Worm (Caenorhabditis elegans) whole organism, L3 larva: Measurements from ENCODE around the gene scrm-3.

Experiments
- R02D3.7 ChIP-seq: fragments of 150-350 bp; optimal IDR thresholded peaks from 2 replicates; lab custom pipeline; 2014; ENCODE audit warnings: missing biosample characterization, missing genetic modification characterization
- ZK546.5 ChIP-seq: sonication (generic microtip); optimal IDR thresholded peaks from 2 replicates; lab custom pipeline; 2017; ENCODE audit warnings: missing biosample characterization, missing genetic modification characterization
- aly-2 ChIP-seq: fragments of 150-350 bp; optimal IDR thresholded peaks from 2 replicates; lab custom pipeline; 2014; ENCODE audit warnings: missing biosample characterization, missing genetic modification characterization
- ama-1 ChIP-seq: fragments of 150-350 bp; optimal IDR thresholded peaks from 2 replicates; lab custom pipeline; 2018
- ceh-16 ChIP-seq: sonication (generic microtip); optimal IDR thresholded peaks from 2 replicates; lab custom pipeline; 2017; ENCODE audit warnings: missing biosample characterization, missing genetic modification characterization
- ceh-28 ChIP-seq: fragments of 150-350 bp; optimal IDR thresholded peaks from 2 replicates; lab custom pipeline; 2014; ENCODE audit warnings: missing biosample characterization, missing genetic modification reagents, missing genetic modification characterization
- ceh-82 ChIP-seq: fragments of 150-350 bp; optimal IDR thresholded peaks from 2 replicates; lab custom pipeline; 2014; ENCODE audit warnings: missing biosample characterization, missing genetic modification characterization
- ceh-9 ChIP-seq: sonication (generic microtip); optimal IDR thresholded peaks from 2 replicates; lab custom pipeline; 2018; ENCODE audit warnings: missing biosample characterization, missing genetic modification characterization
- daf-12 ChIP-seq: fragments of 150-350 bp; optimal IDR thresholded peaks from 2 replicates; lab custom pipeline; 2014; ENCODE audit warnings: missing biosample characterization, missing genetic modification reagents, missing genetic modification characterization
- egl-5 ChIP-seq: fragments of 150-350 bp; optimal IDR thresholded peaks from 2 replicates; lab custom pipeline; 2017; ENCODE audit warnings: missing biosample characterization, missing genetic modification reagents, missing genetic modification characterization, inconsistent platforms
- elt-1 ChIP-seq: fragments of 150-350 bp; optimal IDR thresholded peaks from 2 replicates; lab custom pipeline; 2014; ENCODE audit warnings: missing biosample characterization, missing genetic modification characterization
- eor-1 ChIP-seq, 2 experiments: fragments of 150-350 bp; optimal IDR thresholded peaks; 2 replicates each; lab custom pipeline; 2014 to 2018; ENCODE audit warnings: missing biosample characterization in 2 of 2, missing genetic modification characterization in 2 of 2
- fkh-10 ChIP-seq: sonication (generic microtip); optimal IDR thresholded peaks from 2 replicates; lab custom pipeline; 2017; ENCODE audit warnings: missing biosample characterization, missing genetic modification reagents, missing genetic modification characterization
- fkh-2 ChIP-seq: fragments of 150-350 bp; optimal IDR thresholded peaks from 2 replicates; lab custom pipeline; 2014; ENCODE audit warnings: missing biosample characterization, missing genetic modification reagents, missing genetic modification characterization
- fos-1 ChIP-seq: fragments of 150-350 bp; optimal IDR thresholded peaks from 2 replicates; lab custom pipeline; 2014; ENCODE audit warnings: missing biosample characterization, missing genetic modification characterization
- jun-1 ChIP-seq: fragments of 150-350 bp; optimal IDR thresholded peaks from 2 replicates; lab custom pipeline; 2014; ENCODE audit warnings: missing biosample characterization, missing genetic modification reagents, missing genetic modification characterization
- lin-15B ChIP-seq: fragments of 150-350 bp; optimal IDR thresholded peaks from 2 replicates; lab custom pipeline; 2014; ENCODE audit warnings: missing biosample characterization, missing genetic modification characterization
- lin-39 ChIP-seq: fragments of 150-350 bp; optimal IDR thresholded peaks from 2 replicates; lab custom pipeline; 2018; ENCODE audit warnings: missing biosample characterization, missing genetic modification reagents, missing genetic modification characterization
- lsy-12 ChIP-seq: sonication (generic microtip); optimal IDR thresholded peaks from 2 replicates; lab custom pipeline; 2016; ENCODE audit warnings: mild to moderate bottlenecking, missing genetic modification characterization, missing compliant biosample characterization
- nhr-11 ChIP-seq: fragments of 150-350 bp; optimal IDR thresholded peaks from 2 replicates; lab custom pipeline; 2014; ENCODE audit warnings: missing biosample characterization, missing genetic modification characterization
- nhr-12 ChIP-seq: fragments of 150-350 bp; optimal IDR thresholded peaks from 2 replicates; lab custom pipeline; 2014; ENCODE audit warnings: missing biosample characterization, missing genetic modification characterization
- nhr-23 ChIP-seq: fragments of 150-350 bp; optimal IDR thresholded peaks from 2 replicates; lab custom pipeline; 2014; ENCODE audit warnings: missing biosample characterization, missing genetic modification reagents, missing genetic modification characterization
- nhr-237 ChIP-seq: fragments of 150-350 bp; optimal IDR thresholded peaks from 2 replicates; lab custom pipeline; 2014; ENCODE audit warnings: missing biosample characterization, missing genetic modification characterization
- nhr-28 ChIP-seq: fragments of 150-350 bp; optimal IDR thresholded peaks from 2 replicates; lab custom pipeline; 2014; ENCODE audit warnings: missing biosample characterization, missing genetic modification characterization
- nhr-43 ChIP-seq: sonication (generic microtip); optimal IDR thresholded peaks from 2 replicates; lab custom pipeline; 2016; ENCODE audit warnings: mild to moderate bottlenecking, missing genetic modification characterization, missing compliant biosample characterization; ENCODE audit not compliant: poor library complexity, severe bottlenecking
- nhr-67 ChIP-seq: fragments of 150-350 bp; optimal IDR thresholded peaks from 2 replicates; lab custom pipeline; 2014; ENCODE audit warnings: missing biosample characterization, missing genetic modification characterization
- nhr-76 ChIP-seq: fragments of 150-350 bp; sonication (generic microtip); optimal IDR thresholded peaks from 5 replicates; lab custom pipeline; 2014; ENCODE audit warnings: missing biosample characterization, missing genetic modification characterization
- nhr-77 ChIP-seq: fragments of 150-350 bp; optimal IDR thresholded peaks from 2 replicates; lab custom pipeline; 2014; ENCODE audit warnings: missing biosample characterization, missing genetic modification characterization
- pha-4 ChIP-seq: fragments of 150-350 bp; optimal IDR thresholded peaks from 2 replicates; lab custom pipeline; 2014; ENCODE audit warnings: missing biosample characterization, missing genetic modification reagents, missing genetic modification characterization
- pqm-1 ChIP-seq: fragments of 150-350 bp; optimal IDR thresholded peaks from 2 replicates; lab custom pipeline; 2017; ENCODE audit warnings: missing biosample characterization, missing genetic modification characterization, inconsistent platforms
- sea-2 ChIP-seq: fragments of 150-350 bp; sonication (generic microtip); optimal IDR thresholded peaks from 4 replicates; lab custom pipeline; 2014; ENCODE audit warnings: missing biosample characterization, missing genetic modification reagents, missing genetic modification characterization
- skn-1 ChIP-seq: fragments of 150-350 bp; optimal IDR thresholded peaks from 2 replicates; lab custom pipeline; 2014; ENCODE audit warnings: missing biosample characterization, missing genetic modification characterization
- snpc-4 ChIP-seq: fragments of 150-350 bp; optimal IDR thresholded peaks from 2 replicates; lab custom pipeline; 2014; ENCODE audit warnings: missing biosample characterization, missing genetic modification characterization
- tbx-2 ChIP-seq: sonication (generic microtip); optimal IDR thresholded peaks from 2 replicates; lab custom pipeline; 2016; ENCODE audit warnings: mild to moderate bottlenecking, missing genetic modification characterization, missing compliant biosample characterization
- unc-39 ChIP-seq: sonication (generic microtip); optimal IDR thresholded peaks from 4 replicates; lab custom pipeline; 2017; ENCODE audit warnings: missing biosample characterization, missing genetic modification characterization
- unc-62 ChIP-seq: fragments of 150-350 bp; sonication (generic microtip); optimal IDR thresholded peaks from 4 replicates; lab custom pipeline; 2014; ENCODE audit warnings: missing biosample characterization, missing genetic modification reagents, missing genetic modification characterization
- zag-1 ChIP-seq: fragments of 150-350 bp; optimal IDR thresholded peaks from 2 replicates; lab custom pipeline; 2014; ENCODE audit warnings: missing biosample characterization, missing genetic modification characterization
- ztf-11 ChIP-seq: fragments of 150-350 bp; optimal IDR thresholded peaks from 2 replicates; lab custom pipeline; 2014; ENCODE audit warnings: missing biosample characterization, missing genetic modification characterization
- ztf-4 ChIP-seq: fragments of 150-350 bp; optimal IDR thresholded peaks from 2 replicates; lab custom pipeline; 2014; ENCODE audit warnings: missing biosample characterization, missing genetic modification characterization

Gene scrm-3

ce11 chrV:3342504-3342903, 14.5 kb downstream of the scrm-3 start, which contains the start of gene C17B7.3:
Gene C17B7.3 (plus strand): TSS chrV:3342804.
- TF ChIP-seq fkh-2 (tag; lab: Kevin White, UChicago) (no peak), R02D3.7 (tag; lab: Kevin White, UChicago) (no peak), ZK546.5 (tag; lab: Kevin White, UChicago) (no peak), daf-12 (tag; lab: Kevin White, UChicago) (no peak), unc-39 (tag; lab: Kevin White, UChicago) (no peak), eor-1 (tag; optimal IDR thresholded peaks at IDR 0.05; lab: Kevin White, UChicago) (no peak), fkh-10 (GFP tag; lab: Kevin White, UChicago) (no peak), ztf-11 (tag; lab: Kevin White, UChicago) (no peak), lin-15B (tag; lab: Kevin White, UChicago) (no peak), nhr-28 (tag; lab: Kevin White, UChicago) (no peak), nhr-76 (no peak), elt-1 (no peak), skn-1 (no peak), egl-5 (tag; lab: Kevin White, UChicago) (no peak)

ce11 chrV:3341906-3342305, 15.1 kb downstream of the scrm-3 start, which contains the start of gene C17B7.10:
Gene C17B7.10 (minus strand): TSS chrV:3342006.
- TF ChIP-seq lsy-12 (tag; lab: Kevin White, UChicago) (no peak), nhr-43 (tag; lab: Kevin White, UChicago) (no peak), fkh-2 (tag; lab: Kevin White, UChicago) (no peak), lin-39 (tag; lab: Kevin White, UChicago) (no peak), elt-1 (no peak), ceh-28 (tag; lab: Kevin White, UChicago) (no peak), nhr-11 (tag; lab: Kevin White, UChicago) (no peak), aly-2 (no peak), pqm-1 (tag; lab: Kevin White, UChicago) (no peak), tbx-2 (no peak), unc-39 (tag; lab: Kevin White, UChicago) (no peak), unc-62 (GFP tag; lab: Kevin White, UChicago) (no peak), lin-15B (tag; lab: Kevin White, UChicago) (no peak), pha-4 (tag; lab: Kevin White, UChicago) (no peak), nhr-23 (tag; lab: Kevin White, UChicago) (no peak)

- TF ChIP-seq jun-1 (tag; lab: Kevin White, UChicago): no peak
- no peak for TF ChIP-seq nhr-43 (tag; lab: Kevin White, UChicago)
- no peak for TF ChIP-seq ceh-82 (tag; lab: Kevin White, UChicago)
- no peak for TF ChIP-seq lin-39 (tag; lab: Kevin White, UChicago)
- TF ChIP-seq ZK546.5 (tag; lab: Kevin White, UChicago): no peak
- TF ChIP-seq nhr-67 (tag; lab: Kevin White, UChicago): no peak
- TF ChIP-seq eor-1 (tag; optimal IDR thresholded peaks at IDR 0.05; lab: Kevin White, UChicago): no peak
- TF ChIP-seq nhr-77 (tag; lab: Kevin White, UChicago): no peak
- no peak for TF ChIP-seq fkh-2 (tag; lab: Kevin White, UChicago)
- TF ChIP-seq skn-1: no peak
- no peak for TF ChIP-seq fos-1
- TF ChIP-seq sea-2 (GFP tag; lab: Kevin White, UChicago): no peak
- TF ChIP-seq lsy-12 (tag; lab: Kevin White, UChicago): no peak
- no peak for TF ChIP-seq ceh-9 (tag; lab: Kevin White, UChicago)
- no peak for TF ChIP-seq ama-1 (lab: Kevin White, UChicago)
- no peak for TF ChIP-seq nhr-237 (tag; lab: Kevin White, UChicago)
- no peak for TF ChIP-seq nhr-11 (tag; lab: Kevin White, UChicago)
- TF ChIP-seq daf-12 (tag; lab: Kevin White, UChicago): no peak
Measured at ce11 chrV:3339009-3339408, 18.0 kb downstream of the scrm-3 start, which contains the start of gene C17B7.4. Gene C17B7.4 (plus strand): TSS chrV:3339309.

- TF ChIP-seq ztf-4 (tag; lab: Kevin White, UChicago) (no peak), sea-2 (GFP tag; lab: Kevin White, UChicago) (no peak), ceh-82 (tag; lab: Kevin White, UChicago) (no peak), snpc-4 (no peak), fkh-10 (GFP tag; lab: Kevin White, UChicago) (no peak), ceh-28 (tag; lab: Kevin White, UChicago) (no peak), nhr-12 (no peak), elt-1 (no peak), ceh-16 (tag; lab: Kevin White, UChicago) (no peak), pha-4 (tag; lab: Kevin White, UChicago) (no peak), lin-39 (tag; lab: Kevin White, UChicago) (no peak), jun-1 (tag; lab: Kevin White, UChicago) (no peak), lsy-12 (tag; lab: Kevin White, UChicago) (no peak), zag-1 (tag; lab: Kevin White, UChicago) (no peak)
Measured at ce11 chrV:3333334-3333733, 23.7 kb downstream of the scrm-3 start, which contains the start of gene C17B7.5. Gene C17B7.5 (plus strand): TSS chrV:3333634.
